Fruit fly (Drosophila melanogaster) whole organism, embryonic: ENCODE data around the gene Idgf3.

Experiments
- CG1603 ChIP-seq: fragments of 200-800 bp; sonication (Bioruptor generic); optimal IDR thresholded peaks from 2 replicates; lab custom pipeline; 2019; ENCODE audit warnings: missing biosample characterization, mild to moderate bottlenecking, missing genetic modification characterization, moderate library complexity
- CG7372 ChIP-seq: fragments of 200-800 bp; sonication (Bioruptor generic); IDR thresholded peaks from 2 replicates; pipeline ENCODE4 v1.3.6; 2022; ENCODE audit warnings: missing biosample characterization, missing genetic modification characterization
- CG7963 ChIP-seq: fragments of 200-800 bp; sonication (Bioruptor generic); IDR thresholded peaks from 3 replicates; pipeline ENCODE4 v1.3.6; 2022; ENCODE audit warnings: missing biosample characterization, missing genetic modification characterization; ENCODE audit not compliant: partially characterized antibody
- Dfd ChIP-seq, 2 experiments: fragments of >200 bp; optimal IDR thresholded peaks; 2 replicates each; lab custom pipeline; 2017; ENCODE audit warnings: missing biosample characterization in 2 of 2, missing genetic modification characterization in 2 of 2
- Nf-YB ChIP-seq: fragments of 200-800 bp; sonication (Bioruptor generic); optimal IDR thresholded peaks from 3 replicates; lab custom pipeline; 2019; ENCODE audit warnings: missing biosample characterization, mild to moderate bottlenecking, missing genetic modification characterization, moderate library complexity
- az2 ChIP-seq: fragments of 200-800 bp; sonication (Bioruptor generic); optimal IDR thresholded peaks from 3 replicates; lab custom pipeline; 2016; ENCODE audit warnings: missing biosample characterization, missing genetic modification characterization
- gce ChIP-seq: fragments of 200-800 bp; sonication (Bioruptor generic); IDR thresholded peaks from 3 replicates; pipeline ENCODE4 v1.3.6; 2022; ENCODE audit warnings: missing biosample characterization, missing genetic modification characterization
- ranshi ChIP-seq: fragments of 200-800 bp; sonication (Bioruptor generic); IDR thresholded peaks from 2 replicates; pipeline ENCODE4 v1.3.6; 2022; ENCODE audit warnings: missing biosample characterization, missing genetic modification characterization

dm6 chr2L:16500469-16500868 lies 49.8 kb downstream of the Idgf3 start:
- TF ChIP-seq gce (GFP tag; lab: Robert Waterston, UW) (peak; percentile 94), Nf-YB (peak; percentile 75), CG1603 (peak; percentile 96), Dfd (GFP tag; optimal IDR thresholded peaks at IDR 0.05; lab: Kevin White, UChicago) (no peak), ranshi (GFP tag; lab: Robert Waterston, UW) (peak; percentile 93), az2 (peak; percentile 93), CG7372 (GFP tag; lab: Robert Waterston, UW) (peak; percentile 88), CG7963 (no peak)
